Fruit fly (Drosophila melanogaster): ENCODE data around the gene CG10801.
A peak's percentile ranks its signal among the peaks of the same experiment; 100 is the strongest.

DNA sequence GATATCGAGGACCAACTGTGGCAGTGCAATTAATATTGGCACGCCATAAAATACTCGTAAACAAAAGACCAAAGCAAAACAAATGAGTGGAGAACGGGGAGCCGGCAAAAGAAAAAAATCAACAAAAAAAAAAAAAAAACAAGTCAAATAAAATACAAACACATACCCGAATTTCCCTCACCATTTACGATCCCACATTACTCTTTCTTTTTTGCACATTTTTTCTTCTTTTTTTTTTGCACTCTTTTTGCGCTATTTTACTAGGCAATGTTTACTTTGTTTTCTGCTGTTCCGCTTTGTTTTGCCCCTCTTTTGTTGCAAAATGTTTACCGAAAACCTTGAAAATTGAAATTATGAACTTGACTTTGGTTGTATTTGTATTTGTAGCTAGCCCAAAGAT, 13.7 kb upstream of the CG10801 start:
- TF ChIP-seq CG4496 (GFP tag; IDR thresholded peaks at IDR 0.05) (no peak), Snoo (tag; optimal IDR thresholded peaks at IDR 0.05) (no peak), CG13204 (GFP tag; optimal IDR thresholded peaks at IDR 0.05) (no peak), CG8159 (tag; optimal IDR thresholded peaks at IDR 0.05) (no peak), CG17806 (tag; optimal IDR thresholded peaks at IDR 0.05) (no peak), rn (GFP tag; IDR thresholded peaks at IDR 0.05) (no peak), CG10348 (GFP tag; IDR thresholded peaks at IDR 0.05) (no peak), EcR (GFP tag; optimal IDR thresholded peaks at IDR 0.05) (no peak), CG34367 (tag; optimal IDR thresholded peaks at IDR 0.05) (no peak), fd96Ca (GFP tag; IDR thresholded peaks at IDR 0.05) (no peak), CG15710 (tag; optimal IDR thresholded peaks at IDR 0.05) (no peak), CG12605 (GFP tag; IDR thresholded peaks at IDR 0.05) (peak; percentile 22; the same call in 1 of the 2 replicates)
